Worm (Caenorhabditis elegans): ENCODE measurements around the gene T01C3.2.

Gene T01C3.2

ce11 chrV:14991489-14991888 lies 521 bp downstream of the T01C3.2 start (continued):
- TF ChIP-seq dpl-1 (GFP tag; optimal IDR thresholded peaks at IDR 0.05) (no peak), lir-1 (GFP tag; conservative IDR thresholded peaks at IDR 0.05) (no peak), Y67H2A.10 (GFP tag; conservative IDR thresholded peaks at IDR 0.05) (no peak), B0035.1 (tag; optimal IDR thresholded peaks at IDR 0.05) (no peak), lag-1 (GFP tag; IDR thresholded peaks at IDR 0.05) (no peak), pbrm-1 (GFP tag; IDR thresholded peaks at IDR 0.05) (0 out of 2 replicates have a peak, but pooled peaks have one; percentile 13), unc-62 (GFP tag; optimal IDR thresholded peaks at IDR 0.05) (no peak), lin-40 (tag; optimal IDR thresholded peaks at IDR 0.05) (no peak), chd-7 (tag; optimal IDR thresholded peaks at IDR 0.05) (no peak), atf-7 (tag; optimal IDR thresholded peaks at IDR 0.05) (no peak), hlh-26 (GFP tag; conservative IDR thresholded peaks at IDR 0.05) (no peak)

ce11 chrV:14992627-14993117 lies 1.7 kb downstream of the T01C3.2 start, which contains the start of gene T01C3.3:
TSS of gene T01C3.3 (minus strand) at chrV:14992677.
- TF ChIP-seq lin-35 (GFP tag; optimal IDR thresholded peaks at IDR 0.05) (peak in 1 of 3 experiments; percentile 59), F49E8.2 (tag; optimal IDR thresholded peaks at IDR 0.05; ENCODE audit: insufficient read depth) (peak; percentile 42), unc-130 (GFP tag; optimal IDR thresholded peaks at IDR 0.05) (peak; percentile 17), ZK185.1 (tag; optimal IDR thresholded peaks at IDR 0.05; ENCODE audit: poor library complexity, severe bottlenecking) (no peak), B0019.2 (GFP tag; conservative IDR thresholded peaks at IDR 0.05) (peak; percentile 65; the same call in 1 of the 2 replicates), aptf-2 (GFP tag; conservative IDR thresholded peaks at IDR 0.05) (no peak), sdz-38 (tag; optimal IDR thresholded peaks at IDR 0.05) (no peak), C17E4.6 (GFP tag; IDR thresholded peaks at IDR 0.05) (0 out of 2 replicates have a peak, but pooled peaks have one; percentile 34), pbrm-1 (GFP tag; IDR thresholded peaks at IDR 0.05) (0 out of 2 replicates have a peak, but pooled peaks have one; percentile 35), ceh-100 (GFP tag; IDR thresholded peaks at IDR 0.05) (0 out of 2 replicates have a peak, but pooled peaks have one; percentile 32), madf-6 (GFP tag; IDR thresholded peaks at IDR 0.05) (peak; percentile 96), efl-1 (GFP tag; optimal IDR thresholded peaks at IDR 0.05) (peak; percentile 98), dpff-1 (tag; optimal IDR thresholded peaks at IDR 0.05) (no peak), dox-1 (GFP tag; IDR thresholded peaks at IDR 0.05) (peak; percentile 57), lir-1 (GFP tag; conservative IDR thresholded peaks at IDR 0.05) (no peak), snpc-3.4 (tag; optimal IDR thresholded peaks at IDR 0.05) (peak; percentile 72), D2030.7 (GFP tag; IDR thresholded peaks at IDR 0.05) (peak; percentile 89), attf-3 (GFP tag; conservative IDR thresholded peaks at IDR 0.05) (peak; percentile 60), dpl-1 (GFP tag; optimal IDR thresholded peaks at IDR 0.05) (peak; percentile 93), snpc-4 (GFP tag; optimal IDR thresholded peaks at IDR 0.05) (peak; percentile 22), snpc-4 (tag; optimal IDR thresholded peaks at IDR 0.05) (peak in 1 of 4 experiments; percentile 10), lin-54 (GFP tag; optimal IDR thresholded peaks at IDR 0.05) (peak; percentile 52), hsf-1 (GFP tag; IDR thresholded peaks at IDR 0.05) (peak; percentile 86), xnd-1 (tag; optimal IDR thresholded peaks at IDR 0.05) (peak; percentile 91), ztf-25 (GFP tag; IDR thresholded peaks at IDR 0.05) (0 out of 2 replicates have a peak, but pooled peaks have one; percentile 24), snpc-1.3 (tag; optimal IDR thresholded peaks at IDR 0.05; ENCODE audit: insufficient read depth) (peak; percentile 13), madf-3 (GFP tag; IDR thresholded peaks at IDR 0.05) (peak; percentile 78; the same call in 1 of the 2 replicates), nfya-1 (tag; optimal IDR thresholded peaks at IDR 0.05; ENCODE audit: borderline replicate concordance, insufficient read depth) (no peak), nfya-2 (GFP tag; IDR thresholded peaks at IDR 0.05) (no peak), rcor-1 (GFP tag; IDR thresholded peaks at IDR 0.05) (peak; percentile 56), ceh-91 (GFP tag; IDR thresholded peaks at IDR 0.05) (peak; percentile 92), Y95B8A.8 (GFP tag; IDR thresholded peaks at IDR 0.05) (peak; percentile 51; the same call in 1 of the 2 replicates), ekl-4 (GFP tag; IDR thresholded peaks at IDR 0.05) (0 out of 2 replicates have a peak, but pooled peaks have one; percentile 33), F33H1.4 (GFP tag; IDR thresholded peaks at IDR 0.05) (peak; percentile 78), tlf-1 (GFP tag; optimal IDR thresholded peaks at IDR 0.05) (peak; percentile 54), hlh-12 (tag; optimal IDR thresholded peaks at IDR 0.05) (no peak), tbp1 (GFP tag; optimal IDR thresholded peaks at IDR 0.05) (peak; percentile 32)

Data from whole organism, young adult.